Worm (Caenorhabditis elegans): ENCODE data around the gene swt-5.

The swt-5 gene

DNA sequence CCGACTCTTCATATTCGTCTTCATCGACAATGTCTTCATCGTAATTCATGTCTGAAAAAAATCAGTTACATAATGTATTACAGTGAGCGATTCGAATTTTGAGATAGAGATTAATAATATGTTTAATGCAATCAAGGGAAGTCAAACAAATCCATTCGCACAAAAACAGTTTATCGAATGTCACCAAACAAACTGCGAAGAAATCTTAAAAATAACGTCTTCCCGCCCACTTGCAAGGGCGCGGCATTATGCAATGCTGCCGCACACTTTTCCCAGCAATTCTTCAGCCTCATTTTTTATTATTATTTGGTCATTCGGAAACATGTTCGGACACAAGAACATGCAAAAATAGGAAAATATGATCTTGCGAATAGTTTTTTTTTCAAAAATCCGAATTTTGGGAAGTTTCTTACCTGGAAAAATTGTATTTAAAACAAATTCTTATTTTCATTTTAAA lies 43.0 kb downstream of the swt-5 start, which contains the start of gene mdf-1:
Gene mdf-1 (minus strand): TSS at position 51 of the 457 bp plus-strand sequence.
- TF ChIP-seq ceh-36 (tag; optimal IDR thresholded peaks at IDR 0.05) (no peak), flt-1 (GFP tag; IDR thresholded peaks at IDR 0.05) (peak; percentile 39; the same call in 1 of the 2 replicates), F13C5.2 (tag; optimal IDR thresholded peaks at IDR 0.05) (peak; percentile 31)

DNA sequence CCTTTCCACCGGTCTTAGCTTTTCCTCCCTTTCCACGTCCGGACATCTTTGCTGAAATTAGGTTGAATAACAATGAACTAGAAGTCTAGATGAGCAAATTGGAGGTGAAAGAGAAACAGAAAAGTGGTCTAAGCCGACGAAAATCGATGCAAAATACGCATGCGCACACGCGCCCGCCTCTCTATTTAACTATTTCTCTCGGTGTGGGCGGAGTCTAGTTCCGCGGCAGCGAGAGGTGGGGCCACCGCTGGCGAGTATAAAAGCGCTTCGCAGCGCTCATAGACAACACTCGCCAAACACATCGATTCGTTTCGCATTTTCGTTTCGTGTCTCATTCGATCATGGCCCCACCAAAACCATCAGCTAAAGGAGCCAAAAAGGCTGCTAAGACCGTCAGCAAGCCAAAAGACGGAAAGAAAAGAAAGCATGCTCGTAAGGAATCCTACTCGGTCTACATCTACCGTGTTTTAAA lies 44.1 kb downstream of the swt-5 start, which contains the start of the genes his-35 and his-41:
Gene his-35 (minus strand): TSS at position 51 of the 472 bp plus-strand sequence.
Gene his-41 (plus strand): TSS at position 299 of the 472 bp plus-strand sequence.
- TF ChIP-seq tbx-37 (GFP tag; conservative IDR thresholded peaks at IDR 0.05) (no peak), ceh-13 (GFP tag; optimal IDR thresholded peaks at IDR 0.05) (no peak), hmg-4 (GFP tag; optimal IDR thresholded peaks at IDR 0.05) (no peak), sea-1 (GFP tag; conservative IDR thresholded peaks at IDR 0.05) (no peak), tra-4 (tag; optimal IDR thresholded peaks at IDR 0.05) (no peak), scrt-1 (GFP tag; IDR thresholded peaks at IDR 0.05) (no peak), ets-7 (tag; optimal IDR thresholded peaks at IDR 0.05) (no peak), ama-1 (optimal IDR thresholded peaks at IDR 0.05) (no peak), flt-1 (GFP tag; IDR thresholded peaks at IDR 0.05) (no peak), aly-1 (tag; optimal IDR thresholded peaks at IDR 0.05) (no peak), ceh-36 (tag; optimal IDR thresholded peaks at IDR 0.05) (no peak)

DNA sequence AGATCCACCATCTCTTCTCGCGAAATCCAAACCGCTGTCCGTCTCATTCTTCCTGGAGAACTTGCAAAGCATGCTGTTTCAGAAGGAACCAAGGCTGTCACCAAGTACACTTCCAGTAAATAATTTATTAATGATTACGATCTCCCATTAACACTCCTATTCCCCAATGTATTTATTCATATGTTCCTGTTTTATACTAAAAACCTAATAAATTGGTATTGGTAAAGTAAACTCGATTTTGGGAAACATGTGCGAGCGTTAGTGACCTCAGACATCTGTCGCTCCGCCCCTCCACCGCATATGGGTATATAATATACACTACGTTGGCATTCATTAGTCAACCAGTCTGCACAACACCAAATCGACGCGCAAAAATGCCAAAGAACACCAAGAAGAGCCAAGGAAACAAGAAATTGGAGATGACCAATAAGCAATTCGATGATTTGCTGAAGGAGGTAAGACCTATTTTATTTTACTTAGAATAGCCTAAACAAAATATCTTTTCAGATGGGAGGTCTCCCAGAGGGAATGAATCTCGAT lies 44.9 kb downstream of the swt-5 start, which contains the start of gene C50F4.6:
Gene C50F4.6 (plus strand): TSS at position 51 of the 540 bp plus-strand sequence.
- TF ChIP-seq F13C5.2 (tag; optimal IDR thresholded peaks at IDR 0.05) (no peak), B0310.2 (tag; optimal IDR thresholded peaks at IDR 0.05) (no peak), hmbx-1 (tag; optimal IDR thresholded peaks at IDR 0.05) (no peak), pes-1 (GFP tag; IDR thresholded peaks at IDR 0.05) (peak; percentile 58), ama-1 (optimal IDR thresholded peaks at IDR 0.05) (no peak)

DNA sequence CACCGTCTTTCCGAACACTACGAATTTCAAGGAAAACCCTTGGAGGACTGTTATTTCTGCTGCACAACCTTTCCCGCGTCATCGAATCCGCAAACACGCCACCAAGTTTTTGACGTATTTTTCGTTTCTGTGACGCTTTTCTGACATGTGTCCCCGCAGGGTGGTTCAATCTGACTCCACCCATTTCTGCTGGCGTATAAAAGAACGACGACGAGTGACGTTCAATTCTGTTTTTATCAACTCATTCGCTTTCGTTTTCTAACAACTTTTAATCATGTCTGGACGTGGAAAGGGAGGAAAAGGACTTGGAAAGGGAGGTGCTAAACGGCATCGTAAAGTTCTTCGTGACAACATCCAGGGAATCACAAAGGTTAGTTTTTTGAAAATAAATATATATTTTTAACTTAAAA lies 45.7 kb downstream of the swt-5 start, which contains the start of gene his-37:
Gene his-37 (plus strand): TSS at position 246 of the 410 bp plus-strand sequence.
- peak; percentile 16 for TF ChIP-seq hmbx-1 (tag; optimal IDR thresholded peaks at IDR 0.05)
- no peak for TF ChIP-seq scrt-1 (GFP tag; IDR thresholded peaks at IDR 0.05)
- TF ChIP-seq tbx-11 (GFP tag; IDR thresholded peaks at IDR 0.05) = no peak
- peak; percentile 41 for TF ChIP-seq F13C5.2 (tag; optimal IDR thresholded peaks at IDR 0.05)
- TF ChIP-seq ceh-13 (GFP tag; optimal IDR thresholded peaks at IDR 0.05) = no peak
- TF ChIP-seq flt-1 (GFP tag; IDR thresholded peaks at IDR 0.05) = peak; percentile 61
- TF ChIP-seq hnd-1 (tag; optimal IDR thresholded peaks at IDR 0.05) = no peak
- peak; percentile 64 for TF ChIP-seq hmg-4 (GFP tag; optimal IDR thresholded peaks at IDR 0.05)
- TF ChIP-seq ama-1 (optimal IDR thresholded peaks at IDR 0.05) = no peak
- TF ChIP-seq pes-1 (GFP tag; IDR thresholded peaks at IDR 0.05) = peak; percentile 53; the same call in 1 of the 2 replicates
- 0 out of 2 replicates have a peak, but pooled peaks have one; percentile 34 for TF ChIP-seq tbx-37 (GFP tag; conservative IDR thresholded peaks at IDR 0.05)
- no peak for TF ChIP-seq sea-1 (GFP tag; conservative IDR thresholded peaks at IDR 0.05)
- no peak for TF ChIP-seq ets-7 (tag; optimal IDR thresholded peaks at IDR 0.05)
- no peak for TF ChIP-seq ceh-36 (tag; optimal IDR thresholded peaks at IDR 0.05)
- TF ChIP-seq aly-1 (tag; optimal IDR thresholded peaks at IDR 0.05) = no peak
- no peak for TF ChIP-seq B0310.2 (tag; optimal IDR thresholded peaks at IDR 0.05)
- TF ChIP-seq tra-4 (tag; optimal IDR thresholded peaks at IDR 0.05) = peak; percentile 41

DNA sequence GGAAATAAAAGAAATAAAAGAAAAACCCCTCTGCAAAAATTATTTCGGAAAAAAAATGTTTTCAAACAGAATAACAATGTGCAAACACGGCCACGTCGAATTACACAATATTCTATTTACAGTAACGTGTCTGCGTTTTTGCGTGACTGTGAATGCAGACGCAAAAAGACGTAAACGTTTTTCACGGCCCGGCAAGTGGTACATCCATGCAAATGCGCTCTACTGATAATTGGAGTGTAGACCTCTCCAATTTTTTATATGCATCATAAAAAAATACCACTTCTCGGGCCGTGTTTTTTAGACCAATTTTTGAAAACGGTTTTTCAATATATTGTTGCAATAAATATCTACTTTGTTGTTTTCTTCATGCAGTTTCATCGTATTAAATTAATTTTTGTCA lies 48.3 kb downstream of the swt-5 start, which contains the start of gene nstp-10:
Gene nstp-10 (minus strand): TSS at position 378 of the 400 bp plus-strand sequence.
- TF ChIP-seq B0310.2 (tag; optimal IDR thresholded peaks at IDR 0.05) (no peak), tbx-37 (GFP tag; conservative IDR thresholded peaks at IDR 0.05) (no peak), F13C5.2 (tag; optimal IDR thresholded peaks at IDR 0.05) (no peak), flt-1 (GFP tag; IDR thresholded peaks at IDR 0.05) (no peak), hnd-1 (tag; optimal IDR thresholded peaks at IDR 0.05) (no peak), tbx-11 (GFP tag; IDR thresholded peaks at IDR 0.05) (no peak), scrt-1 (GFP tag; IDR thresholded peaks at IDR 0.05) (no peak), ama-1 (optimal IDR thresholded peaks at IDR 0.05) (no peak), ets-7 (tag; optimal IDR thresholded peaks at IDR 0.05) (no peak)

DNA sequence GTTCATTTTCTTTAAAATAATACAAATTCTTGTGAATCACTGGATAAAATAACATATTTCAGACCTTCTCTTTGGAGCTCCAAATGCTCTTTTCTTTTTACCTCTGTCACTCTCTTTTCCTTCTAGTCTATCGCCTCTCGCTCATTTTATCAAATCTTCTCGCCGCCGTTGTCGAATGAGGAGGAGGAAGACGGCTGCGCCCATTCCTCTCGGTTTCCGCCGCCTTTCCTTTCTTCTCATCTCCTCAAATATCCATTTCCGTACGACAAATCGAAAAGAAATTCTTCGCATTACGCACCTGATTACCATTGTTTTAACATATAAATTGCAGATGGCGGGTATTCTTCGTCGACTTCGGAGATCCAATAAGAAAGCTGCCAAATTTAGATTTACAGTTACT lies 49.1 kb downstream of the swt-5 start, which contains the start of gene ehbp-1:
Gene ehbp-1 (plus strand): TSS at position 332 of the 400 bp plus-strand sequence.
- TF ChIP-seq flt-1 (GFP tag; IDR thresholded peaks at IDR 0.05) = no peak
- TF ChIP-seq tbx-11 (GFP tag; IDR thresholded peaks at IDR 0.05) = no peak
- TF ChIP-seq tbx-37 (GFP tag; conservative IDR thresholded peaks at IDR 0.05) = no peak
- TF ChIP-seq pes-1 (GFP tag; IDR thresholded peaks at IDR 0.05) = no peak

Measured in whole organism, early embryonic.